Worm (Caenorhabditis elegans) whole organism, L1 larva: ENCODE data around the gene pqn-25.

ENCODE experiments used
- C34B4.2 ChIP-seq: sonication (generic microtip); optimal IDR thresholded peaks from 2 replicates; lab custom pipeline; 2017; ENCODE audit warnings: mild to moderate bottlenecking, missing genetic modification characterization, missing compliant biosample characterization
- Y116A8C.19 ChIP-seq: sonication (generic microtip); optimal IDR thresholded peaks from 2 replicates; lab custom pipeline; 2016; ENCODE audit warnings: missing compliant biosample characterization, missing genetic modification characterization, borderline replicate concordance
- aha-1 ChIP-seq: fragments of 150-350 bp; optimal IDR thresholded peaks from 2 replicates; lab custom pipeline; 2014; ENCODE audit warnings: missing biosample characterization, missing genetic modification characterization
- blmp-1 ChIP-seq: fragments of 150-350 bp; optimal IDR thresholded peaks from 2 replicates; lab custom pipeline; 2014; ENCODE audit warnings: missing biosample characterization, missing genetic modification characterization
- ceh-63 ChIP-seq: fragments of 200-800 bp; sonication (Bioruptor generic); optimal IDR thresholded peaks from 2 replicates; lab custom pipeline; 2018; ENCODE audit warnings: mild to moderate bottlenecking, missing genetic modification characterization, missing compliant biosample characterization
- ceh-8 ChIP-seq: fragments of 200-800 bp; sonication (Bioruptor generic); optimal IDR thresholded peaks from 2 replicates; lab custom pipeline; 2018; ENCODE audit warnings: mild to moderate bottlenecking, missing genetic modification characterization, moderate library complexity, missing compliant biosample characterization
- dsc-1 ChIP-seq: sonication (generic microtip); optimal IDR thresholded peaks from 2 replicates; lab custom pipeline; 2016; ENCODE audit warnings: mild to moderate bottlenecking, missing genetic modification characterization, missing compliant biosample characterization
- efl-1 ChIP-seq, 4 experiments: fragments of 150-350 bp; optimal IDR thresholded peaks in 3 of 4; peaks in 1 of 4; 1 replicate in 1 of 4; 2 replicates in 3 of 4; lab custom pipeline; 2014; ENCODE audit warnings: missing biosample characterization in 2 of 4, missing genetic modification characterization in 2 of 4, missing genetic modification reagents in 2 of 4
- efl-3 ChIP-seq: fragments of 200-800 bp; sonication (Bioruptor generic); optimal IDR thresholded peaks from 2 replicates; lab custom pipeline; 2018; ENCODE audit warnings: mild to moderate bottlenecking, missing genetic modification characterization, missing compliant biosample characterization
- egl-13 ChIP-seq: sonication (generic microtip); optimal IDR thresholded peaks from 2 replicates; lab custom pipeline; 2016; ENCODE audit warnings: missing genotype, missing genetic modification reagents, missing genetic modification characterization, missing compliant biosample characterization
- elt-2 ChIP-seq: sonication (generic microtip); optimal IDR thresholded peaks from 2 replicates; lab custom pipeline; 2016; ENCODE audit warnings: missing genetic modification characterization, mild to moderate bottlenecking, inconsistent platforms, missing compliant biosample characterization, missing genetic modification reagents
- elt-3 ChIP-seq, 6 experiments: fragments of 150-350 bp in 1 of 6; sonication (generic microtip); optimal IDR thresholded peaks; 2 replicates each; lab custom pipeline; 2017 to 2018; ENCODE audit warnings: missing biosample characterization in 6 of 6, missing genetic modification characterization in 6 of 6, inconsistent platforms in 1 of 6
- fkh-10 ChIP-seq: sonication (generic microtip); optimal IDR thresholded peaks from 2 replicates; lab custom pipeline; 2017; ENCODE audit warnings: missing biosample characterization, missing genetic modification reagents, missing genetic modification characterization
- fkh-4 ChIP-seq: sonication (generic microtip); optimal IDR thresholded peaks from 2 replicates; lab custom pipeline; 2016; ENCODE audit warnings: missing compliant biosample characterization, missing genetic modification characterization, borderline replicate concordance
- fkh-8 ChIP-seq: sonication (generic microtip); optimal IDR thresholded peaks from 2 replicates; lab custom pipeline; 2016; ENCODE audit warnings: mild to moderate bottlenecking, missing genetic modification characterization, missing compliant biosample characterization
- fos-1 ChIP-seq: fragments of 150-350 bp; optimal IDR thresholded peaks from 2 replicates; lab custom pipeline; 2014; ENCODE audit warnings: missing biosample characterization, missing genetic modification characterization
- lin-14 ChIP-seq: fragments of 200-800 bp; sonication (Bioruptor generic); optimal IDR thresholded peaks from 2 replicates; lab custom pipeline; 2018; ENCODE audit warnings: mild to moderate bottlenecking, missing genetic modification characterization, moderate library complexity, missing compliant biosample characterization
- lin-35 ChIP-seq, 2 experiments: fragments of 150-350 bp; optimal IDR thresholded peaks; 2 replicates each; lab custom pipeline; 2014; ENCODE audit warnings: missing biosample characterization in 2 of 2, missing genetic modification characterization in 2 of 2, missing genetic modification reagents in 2 of 2
- lsy-2 ChIP-seq, 2 experiments: fragments of 150-350 bp; optimal IDR thresholded peaks; 2 replicates each; lab custom pipeline; 2014; ENCODE audit warnings: missing biosample characterization in 2 of 2, missing genetic modification characterization in 2 of 2
- mab-9 ChIP-seq: fragments of 200-800 bp; sonication (Bioruptor generic); IDR thresholded peaks from 2 replicates; pipeline ENCODE4 v1.3.6; 2022; ENCODE audit warnings: missing genetic modification reagents, missing genetic modification characterization, missing compliant biosample characterization
- mdl-1 ChIP-seq, 2 experiments: fragments of 150-350 bp; optimal IDR thresholded peaks; 2 replicates each; lab custom pipeline; 2014 to 2017; ENCODE audit warnings: missing biosample characterization in 2 of 2, missing genetic modification characterization in 2 of 2, inconsistent platforms in 1 of 2
- mep-1 ChIP-seq: fragments of 150-350 bp; optimal IDR thresholded peaks from 2 replicates; lab custom pipeline; 2014; ENCODE audit warnings: missing biosample characterization, missing genetic modification characterization
- nhr-11 ChIP-seq: fragments of 150-350 bp; optimal IDR thresholded peaks from 2 replicates; lab custom pipeline; 2014; ENCODE audit warnings: missing biosample characterization, missing genetic modification characterization
- nhr-20 ChIP-seq: sonication (generic microtip); optimal IDR thresholded peaks from 2 replicates; lab custom pipeline; 2016; ENCODE audit warnings: mild to moderate bottlenecking, missing genetic modification characterization, missing compliant biosample characterization
- nhr-28 ChIP-seq: fragments of 150-350 bp; optimal IDR thresholded peaks from 2 replicates; lab custom pipeline; 2014; ENCODE audit warnings: missing biosample characterization, missing genetic modification characterization
- nhr-47 ChIP-seq: sonication (generic microtip); optimal IDR thresholded peaks from 2 replicates; lab custom pipeline; 2016; ENCODE audit warnings: mild to moderate bottlenecking, missing genetic modification characterization, moderate library complexity, missing compliant biosample characterization
- nhr-71 ChIP-seq: sonication (generic microtip); optimal IDR thresholded peaks from 2 replicates; lab custom pipeline; 2016; ENCODE audit warnings: mild to moderate bottlenecking, missing genetic modification characterization, moderate library complexity, missing compliant biosample characterization
- nhr-76 ChIP-seq: sonication (generic microtip); optimal IDR thresholded peaks from 2 replicates; lab custom pipeline; 2017; ENCODE audit warnings: missing biosample characterization, missing genetic modification characterization
- nhr-84 ChIP-seq: sonication (generic microtip); optimal IDR thresholded peaks from 2 replicates; lab custom pipeline; 2017; ENCODE audit warnings: missing biosample characterization, missing genetic modification characterization
- pax-3 ChIP-seq: fragments of 200-800 bp; sonication (Bioruptor generic); optimal IDR thresholded peaks from 2 replicates; lab custom pipeline; 2018; ENCODE audit warnings: mild to moderate bottlenecking, missing genetic modification characterization, moderate library complexity, missing compliant biosample characterization
- rnt-1 ChIP-seq: sonication (generic microtip); optimal IDR thresholded peaks from 2 replicates; lab custom pipeline; 2016; ENCODE audit warnings: mild to moderate bottlenecking, missing genetic modification characterization, moderate library complexity, missing compliant biosample characterization
- skn-1 ChIP-seq: fragments of 150-350 bp; optimal IDR thresholded peaks from 2 replicates; lab custom pipeline; 2014; ENCODE audit warnings: missing biosample characterization, missing genetic modification characterization
- sox-4 ChIP-seq: sonication (generic microtip); optimal IDR thresholded peaks from 2 replicates; lab custom pipeline; 2016; ENCODE audit warnings: missing genetic modification characterization, missing compliant biosample characterization
- sup-37 ChIP-seq: fragments of 200-800 bp; sonication (Bioruptor generic); optimal IDR thresholded peaks from 2 replicates; lab custom pipeline; 2018; ENCODE audit warnings: mild to moderate bottlenecking, missing genetic modification characterization, missing compliant biosample characterization
- swsn-7 ChIP-seq: sonication (generic microtip); optimal IDR thresholded peaks from 2 replicates; lab custom pipeline; 2016; ENCODE audit warnings: missing genetic modification characterization, missing compliant biosample characterization
- tbx-2 ChIP-seq: sonication (generic microtip); optimal IDR thresholded peaks from 2 replicates; lab custom pipeline; 2016; ENCODE audit warnings: missing genetic modification characterization, missing compliant biosample characterization
- unc-130 ChIP-seq: fragments of 150-350 bp; optimal IDR thresholded peaks from 2 replicates; lab custom pipeline; 2017; ENCODE audit warnings: missing biosample characterization, missing genetic modification characterization, inconsistent platforms
- unc-30 ChIP-seq: sonication (generic microtip); optimal IDR thresholded peaks from 2 replicates; lab custom pipeline; 2017; ENCODE audit warnings: missing biosample characterization, missing genetic modification characterization
- unc-86 ChIP-seq: sonication (generic microtip); optimal IDR thresholded peaks from 2 replicates; lab custom pipeline; 2016; ENCODE audit warnings: missing genetic modification characterization, missing compliant biosample characterization
- unc-98 ChIP-seq: fragments of 200-800 bp; sonication (Bioruptor generic); IDR thresholded peaks from 2 replicates; pipeline ENCODE4 v1.3.6; 2022; ENCODE audit warnings: missing genetic modification characterization, missing compliant biosample characterization
- vab-15 ChIP-seq: sonication (generic microtip); optimal IDR thresholded peaks from 2 replicates; lab custom pipeline; 2017; ENCODE audit warnings: missing genotype, mild to moderate bottlenecking, missing genetic modification characterization, missing compliant biosample characterization
- xbp-1 ChIP-seq: sonication (generic microtip); optimal IDR thresholded peaks from 2 replicates; lab custom pipeline; 2016; ENCODE audit warnings: missing genetic modification characterization, missing compliant biosample characterization
- zip-4 ChIP-seq: fragments of 200-800 bp; sonication (Bioruptor generic); optimal IDR thresholded peaks from 2 replicates; lab custom pipeline; 2018; ENCODE audit warnings: mild to moderate bottlenecking, missing genetic modification characterization, moderate library complexity, missing compliant biosample characterization
- ztf-11 ChIP-seq, 2 experiments: sonication (generic microtip); optimal IDR thresholded peaks; 2 replicates each; lab custom pipeline; 2016 to 2017; ENCODE audit warnings: missing genetic modification characterization in 2 of 2, missing biosample characterization in 1 of 2, missing compliant biosample characterization in 1 of 2
- ztf-4 ChIP-seq: fragments of 150-350 bp; optimal IDR thresholded peaks from 2 replicates; lab custom pipeline; 2014; ENCODE audit warnings: missing biosample characterization, missing genetic modification characterization

Gene pqn-25

DNA sequence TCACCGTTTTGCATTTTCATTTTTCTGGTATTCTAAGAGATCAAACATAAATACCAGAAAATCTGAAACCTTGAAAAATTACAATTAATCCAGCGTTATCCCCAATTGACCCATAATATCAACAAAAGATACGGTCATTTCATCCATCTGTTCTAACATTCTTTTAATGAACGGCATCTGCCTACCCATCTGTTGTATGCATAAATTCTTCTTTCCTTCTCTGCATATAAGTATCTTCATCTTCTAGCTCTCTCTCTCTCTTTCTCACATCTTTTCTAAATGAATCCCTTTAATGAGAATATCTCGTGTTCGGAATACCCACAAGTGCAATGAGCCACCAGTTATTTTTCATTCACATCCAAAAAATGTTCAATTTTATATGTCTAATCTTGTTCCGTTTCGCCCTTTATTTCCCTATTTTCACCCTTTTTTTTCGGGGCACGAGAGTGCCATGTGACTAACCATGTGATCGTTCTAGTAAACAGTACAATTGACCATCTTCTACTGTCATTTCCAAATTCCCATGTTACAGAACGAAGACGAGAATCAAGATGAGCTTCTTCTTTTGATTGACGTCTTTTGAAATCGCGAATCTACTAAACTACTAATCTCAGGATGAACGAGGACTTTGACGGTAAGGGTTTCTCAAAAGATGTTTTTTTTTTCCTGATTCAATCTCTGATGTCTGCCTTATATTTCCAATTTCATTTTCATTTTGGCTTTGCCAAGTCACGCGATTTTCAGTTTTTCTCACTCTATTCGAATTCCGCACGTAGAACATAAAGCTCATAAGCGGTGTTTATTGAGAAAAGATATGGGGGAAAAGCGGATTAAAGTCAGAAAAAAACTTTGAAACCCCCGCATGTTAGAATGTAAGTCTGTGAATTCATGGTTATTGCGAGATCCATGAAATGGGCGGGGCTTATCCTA is 10.8 kb downstream of the pqn-25 start, which contains the start of gene R02F2.1 (continued):
- TF ChIP-seq xbp-1 (tag; lab: Kevin White, UChicago) (peak; percentile 14), nhr-28 (tag; lab: Kevin White, UChicago) (no peak)

DNA sequence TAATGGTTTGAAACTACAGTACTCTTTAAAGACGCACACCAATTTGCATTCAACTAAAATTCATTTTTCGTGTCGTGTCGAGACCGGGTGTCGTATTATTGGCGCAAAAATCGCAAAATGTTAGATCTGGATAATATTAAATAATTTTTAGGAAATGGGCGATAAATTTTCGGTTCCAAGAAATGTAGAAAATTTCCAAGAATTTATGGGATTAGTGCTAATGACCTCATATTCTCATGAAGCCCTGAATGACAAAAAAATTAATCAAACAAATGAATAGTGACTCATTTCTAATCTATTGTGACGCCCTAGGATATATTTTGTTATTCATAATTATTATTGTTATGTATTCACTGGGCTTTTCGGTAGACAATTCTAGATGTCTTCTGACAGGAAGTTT is 11.7 kb downstream of the pqn-25 start:
- TF ChIP-seq dsc-1 (tag; lab: Kevin White, UChicago): peak; percentile 99
- TF ChIP-seq unc-86 (tag; lab: Kevin White, UChicago): peak; percentile 8
- TF ChIP-seq fkh-4: peak; percentile 58
- peak; percentile 7 to 19 for TF ChIP-seq lsy-2 (tag; optimal IDR thresholded peaks at IDR 0.05; lab: Kevin White, UChicago)
- peak; percentile 19 for TF ChIP-seq swsn-7 (tag; lab: Kevin White, UChicago)
- TF ChIP-seq tbx-2 (tag; lab: Kevin White, UChicago): no peak
- TF ChIP-seq fkh-8 (tag; lab: Kevin White, UChicago): peak; percentile 88
- peak; percentile 84 for TF ChIP-seq nhr-47
- TF ChIP-seq lin-14: peak; percentile 17
- TF ChIP-seq elt-2 (tag; lab: Kevin White, UChicago): no peak
- TF ChIP-seq sup-37 (GFP tag; lab: Kevin White, UChicago): no peak
- TF ChIP-seq fos-1 (tag; lab: Kevin White, UChicago): peak; percentile 35
- peak; percentile 83 for TF ChIP-seq pax-3
- TF ChIP-seq egl-13 (tag; lab: Kevin White, UChicago): peak; percentile 30
- TF ChIP-seq nhr-71 (tag; lab: Kevin White, UChicago): peak; percentile 77
- TF ChIP-seq vab-15: no peak
- TF ChIP-seq nhr-20: peak; percentile 19
- no peak for TF ChIP-seq blmp-1
- TF ChIP-seq nhr-11: peak; percentile 56
- TF ChIP-seq ceh-8 (GFP tag; lab: Kevin White, UChicago): peak; percentile 39
- TF ChIP-seq sox-4 (tag; lab: Kevin White, UChicago): peak; percentile 80
- no peak for TF ChIP-seq rnt-1 (tag; lab: Kevin White, UChicago)
- no peak for TF ChIP-seq skn-1 (tag; lab: Kevin White, UChicago)
- TF ChIP-seq, all 84 proteins: peak for 16

DNA sequence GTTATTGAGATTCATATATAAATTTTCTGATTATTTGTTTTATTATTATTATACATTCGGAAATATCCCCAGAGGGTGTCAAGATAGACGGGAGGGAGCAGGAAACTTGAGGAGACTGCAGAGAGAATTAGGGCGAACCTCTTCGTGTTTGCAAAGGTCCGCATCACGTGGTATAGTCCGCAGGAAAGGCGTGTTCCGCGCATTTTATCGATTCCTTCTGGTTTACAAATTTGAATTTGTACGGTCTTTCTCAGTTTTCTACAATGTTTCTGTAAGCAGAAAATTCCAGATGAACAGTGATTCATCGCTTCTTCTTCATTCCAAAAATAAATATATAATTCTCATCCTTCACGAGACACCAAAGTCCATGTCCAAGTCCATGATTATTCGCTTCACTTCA is 12.5 kb downstream of the pqn-25 start:
- no peak for TF ChIP-seq efl-1 (optimal IDR thresholded peaks at IDR 0.05; lab: Kevin White, UChicago)
- TF ChIP-seq efl-1 (GFP tag; optimal IDR thresholded peaks at IDR 0.05 in 1 of 2; lab: Kevin White, UChicago): peak in 1 of 2 experiments; percentile 44
- peak; percentile 8 for TF ChIP-seq lin-14
- TF ChIP-seq fkh-10 (GFP tag; lab: Kevin White, UChicago): no peak
- peak in 1 of 2 experiments; percentile 10 for TF ChIP-seq ztf-11 (tag; optimal IDR thresholded peaks at IDR 0.05; lab: Kevin White, UChicago)
- no peak for TF ChIP-seq ceh-63 (GFP tag; lab: Kevin White, UChicago)
- TF ChIP-seq blmp-1: no peak

DNA sequence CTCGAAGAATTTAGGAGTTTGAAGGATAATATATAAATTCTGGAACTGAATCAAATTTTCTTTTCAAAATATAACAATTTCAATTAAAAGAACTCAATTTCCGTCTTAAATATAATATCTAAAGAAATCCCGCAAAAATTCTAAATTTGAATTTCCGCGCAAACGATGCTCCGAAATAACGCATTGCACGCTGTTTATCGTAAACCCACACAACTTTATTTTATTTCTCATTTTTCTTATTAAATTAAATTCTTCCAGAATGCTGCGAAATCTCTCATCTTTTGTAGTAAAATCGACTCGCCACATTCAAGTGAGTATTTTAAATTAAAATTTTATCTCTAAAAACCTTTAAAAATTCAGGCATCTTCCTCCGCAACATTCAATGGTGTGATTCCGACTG is 13.4 kb downstream of the pqn-25 start, which contains the start of gene R02F2.9:
Gene R02F2.9, plus strand, starts transcription at position 218 of the 400 bp plus-strand sequence.
- TF ChIP-seq ztf-4 (tag; lab: Kevin White, UChicago) (no peak), aha-1 (tag; lab: Kevin White, UChicago) (no peak), C34B4.2 (tag; lab: Kevin White, UChicago) (no peak), nhr-11 (no peak), unc-98 (no peak), mab-9 (GFP tag; lab: Robert Waterston, UW) (no peak), nhr-76 (tag; lab: Kevin White, UChicago) (no peak), fkh-10 (GFP tag; lab: Kevin White, UChicago) (no peak), lin-35 (GFP tag; optimal IDR thresholded peaks at IDR 0.05; lab: Kevin White, UChicago) (peak; percentile 91 to 96), nhr-47 (peak; percentile 79), unc-130 (tag; lab: Kevin White, UChicago) (no peak), blmp-1 (peak; percentile 55), zip-4 (GFP tag; lab: Kevin White, UChicago) (peak; percentile 7), unc-30 (tag; lab: Kevin White, UChicago) (no peak), mdl-1 (tag; optimal IDR thresholded peaks at IDR 0.05; lab: Kevin White, UChicago) (no peak), ceh-63 (GFP tag; lab: Kevin White, UChicago) (no peak), Y116A8C.19 (tag; lab: Kevin White, UChicago) (no peak), nhr-84 (no peak), elt-3 (tag; optimal IDR thresholded peaks at IDR 0.05; lab: Kevin White, UChicago) (no peak), efl-3 (GFP tag; lab: Kevin White, UChicago) (no peak), ztf-11 (tag; optimal IDR thresholded peaks at IDR 0.05; lab: Kevin White, UChicago) (no peak), mep-1 (tag; lab: Kevin White, UChicago) (peak; percentile 53), elt-2 (tag; lab: Kevin White, UChicago) (no peak)
